Worm (Caenorhabditis elegans): ENCODE measurements around the gene C17H12.10.

- TF ChIP-seq lin-35 (GFP tag; optimal IDR thresholded peaks at IDR 0.05): no peak
- TF ChIP-seq ces-1 (GFP tag; optimal IDR thresholded peaks at IDR 0.05): no peak
- no peak for TF ChIP-seq zag-1 (tag; optimal IDR thresholded peaks at IDR 0.05)
- no peak for TF ChIP-seq ztf-4 (tag; optimal IDR thresholded peaks at IDR 0.05)
- no peak for TF ChIP-seq lin-13 (GFP tag; optimal IDR thresholded peaks at IDR 0.05)
- no peak for TF ChIP-seq tbx-2 (tag; optimal IDR thresholded peaks at IDR 0.05)
- TF ChIP-seq C04F5.9 (tag; optimal IDR thresholded peaks at IDR 0.05): no peak
These were observed 49.6 kb upstream of the C17H12.10 start, which contains the start of gene usp-4 for ce11 chrIV:6757011-6757410.

All from whole organism, L1 larva.